Worm (Caenorhabditis elegans): Measurements from ENCODE around the gene usp-46.

DNA sequence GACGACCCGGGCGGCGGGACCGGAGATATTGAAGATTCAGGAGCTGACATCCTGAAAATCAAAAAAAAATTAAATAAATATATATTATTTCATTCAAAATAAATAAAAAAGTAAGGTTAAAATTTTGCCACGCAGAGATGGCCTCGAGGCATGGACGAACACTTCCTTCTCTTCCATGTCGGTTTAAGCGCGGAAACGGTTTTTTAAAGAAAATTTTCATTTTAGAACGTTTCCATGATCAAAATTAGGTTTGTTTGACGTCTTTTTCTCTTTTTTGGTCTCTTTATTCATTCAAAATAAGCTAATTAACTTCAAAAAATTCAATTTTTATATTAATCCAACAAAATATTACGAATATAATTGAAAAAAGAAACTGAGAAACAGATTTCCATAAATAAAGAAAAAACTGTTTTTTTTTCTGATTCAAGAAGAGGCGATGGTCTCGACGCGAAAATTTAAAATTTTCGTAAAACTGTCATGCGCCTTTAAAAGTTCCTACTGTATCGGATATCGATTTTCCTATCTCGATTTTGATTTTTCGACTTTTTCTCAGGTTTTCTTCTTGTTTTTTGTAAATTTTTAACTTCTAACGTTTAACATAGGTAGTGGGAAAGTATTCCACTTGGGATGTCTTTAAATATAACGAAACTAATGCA lies 14.2 kb upstream of the usp-46 start, which contains the start of gene gcc-2:
- TF ChIP-seq T22C8.4 (GFP tag; IDR thresholded peaks at IDR 0.05) (no peak), ztf-23 (GFP tag; IDR thresholded peaks at IDR 0.05) (no peak)

Measured in whole organism, midembryonic.